4 worm cellular contexts compared by ENCODE assay signal in genomic region chrIV:11863428-11863827, ce11.
TF ChIP-seq lines count a peak whose summit lies in the region.

No protein-coding gene starts in this region.

TF ChIP-seq in whole organism, L1 larva, 84 proteins besides CTCF, POLR2A, EP300 and RAD21:
- TF ChIP-seq egl-27 (tag; optimal IDR thresholded peaks at IDR 0.05; lab: Kevin White, UChicago) (no peak), blmp-1 (tag; optimal IDR thresholded peaks at IDR 0.05; lab: Kevin White, UChicago) (peak; percentile 32), alr-1 (tag; optimal IDR thresholded peaks at IDR 0.05; lab: Kevin White, UChicago; ENCODE audit: borderline replicate concordance) (no peak)

TF ChIP-seq in whole organism, L2 larva, 48 proteins besides CTCF, POLR2A, EP300 and RAD21:
- TF ChIP-seq fos-1 (tag; optimal IDR thresholded peaks at IDR 0.05; lab: Kevin White, UChicago) (peak; percentile 42), sem-4 (tag; optimal IDR thresholded peaks at IDR 0.05; lab: Kevin White, UChicago) (no peak), C34F6.9 (tag; optimal IDR thresholded peaks at IDR 0.05; lab: Kevin White, UChicago) (peak; percentile 2), F13H6.1 (tag; optimal IDR thresholded peaks at IDR 0.05; lab: Kevin White, UChicago) (peak; percentile 12)

TF ChIP-seq in whole organism, L3 larva, 47 proteins besides CTCF, POLR2A, EP300 and RAD21:
- no peak for TF ChIP-seq egl-5 (tag; optimal IDR thresholded peaks at IDR 0.05; lab: Kevin White, UChicago)
- peak; percentile 80 for TF ChIP-seq pha-4 (tag; optimal IDR thresholded peaks at IDR 0.05; lab: Kevin White, UChicago)
- peak; percentile 2 for TF ChIP-seq hmg-11 (tag; optimal IDR thresholded peaks at IDR 0.05; lab: Kevin White, UChicago)
- no peak for TF ChIP-seq aly-2 (tag; optimal IDR thresholded peaks at IDR 0.05; lab: Kevin White, UChicago)

TF ChIP-seq in whole organism, L4 larva, 104 proteins besides CTCF, POLR2A, EP300 and RAD21:
- TF ChIP-seq unc-130 (GFP tag; optimal IDR thresholded peaks at IDR 0.05; lab: Kevin White, UChicago), result no peak
- no peak for TF ChIP-seq set-16 (GFP tag; IDR thresholded peaks at IDR 0.05; lab: Robert Waterston, UW)
- TF ChIP-seq mdt-29 (GFP tag; IDR thresholded peaks at IDR 0.05; lab: Robert Waterston, UW), result no peak
- no peak for TF ChIP-seq nhr-10 (tag; optimal IDR thresholded peaks at IDR 0.05; lab: Kevin White, UChicago)
- TF ChIP-seq lsy-2 (tag; optimal IDR thresholded peaks at IDR 0.05; lab: Kevin White, UChicago), result no peak
- no peak for TF ChIP-seq ceh-44 (GFP tag; IDR thresholded peaks at IDR 0.05; lab: Robert Waterston, UW)
- TF ChIP-seq mdl-1 (tag; optimal IDR thresholded peaks at IDR 0.05; lab: Kevin White, UChicago), result no peak
- no peak for TF ChIP-seq aha-1 (tag; lab: Kevin White, UChicago)
- TF ChIP-seq ztf-7 (tag; optimal IDR thresholded peaks at IDR 0.05; lab: Kevin White, UChicago), result no peak
- no peak for TF ChIP-seq daf-16 (GFP tag; optimal IDR thresholded peaks at IDR 0.05; lab: Kevin White, UChicago)
- TF ChIP-seq daf-16 (tag; optimal IDR thresholded peaks at IDR 0.05; lab: Kevin White, UChicago), result peak; percentile 32
- TF ChIP-seq unc-62 (GFP tag; optimal IDR thresholded peaks at IDR 0.05 in 1 of 2; lab: Kevin White, UChicago), result no peak
- no peak for TF ChIP-seq unc-62 (tag; optimal IDR thresholded peaks at IDR 0.05; lab: Kevin White, UChicago)
- no peak for TF ChIP-seq ctbp-1 (GFP tag; IDR thresholded peaks at IDR 0.05; lab: Robert Waterston, UW)
- TF ChIP-seq ceh-28 (tag; optimal IDR thresholded peaks at IDR 0.05; lab: Kevin White, UChicago), result no peak
- no peak for TF ChIP-seq spr-1 (tag; optimal IDR thresholded peaks at IDR 0.05; lab: Kevin White, UChicago)
- no peak for TF ChIP-seq daf-8 (GFP tag; IDR thresholded peaks at IDR 0.05; lab: Robert Waterston, UW)
- no peak for TF ChIP-seq T26A8.4 (GFP tag; IDR thresholded peaks at IDR 0.05; lab: Robert Waterston, UW)
- no peak for TF ChIP-seq aly-2 (tag; optimal IDR thresholded peaks at IDR 0.05; lab: Kevin White, UChicago)
- no peak for TF ChIP-seq dpl-1 (GFP tag; optimal IDR thresholded peaks at IDR 0.05; lab: Kevin White, UChicago)
- TF ChIP-seq dve-1 (tag; optimal IDR thresholded peaks at IDR 0.05; lab: Kevin White, UChicago; ENCODE audit: insufficient read depth), result peak; percentile 28
- no peak for TF ChIP-seq ces-1 (GFP tag; optimal IDR thresholded peaks at IDR 0.05; lab: Kevin White, UChicago)
- no peak for TF ChIP-seq spr-3 (GFP tag; optimal IDR thresholded peaks at IDR 0.05; lab: Kevin White, UChicago)
- TF ChIP-seq ceh-32 (tag; optimal IDR thresholded peaks at IDR 0.05; lab: Kevin White, UChicago; ENCODE audit: poor library complexity), result no peak
- no peak for TF ChIP-seq T20F7.1 (GFP tag; optimal IDR thresholded peaks at IDR 0.05; lab: Kevin White, UChicago)
- TF ChIP-seq zip-2 (tag; optimal IDR thresholded peaks at IDR 0.05; lab: Kevin White, UChicago), result no peak
- TF ChIP-seq nhr-6 (tag; optimal IDR thresholded peaks at IDR 0.05; lab: Kevin White, UChicago), result peak; percentile 86
- TF ChIP-seq nhr-48 (tag; optimal IDR thresholded peaks at IDR 0.05; lab: Kevin White, UChicago), result no peak
